Worm (Caenorhabditis elegans) whole organism, midembryonic: ENCODE data around the gene C05D2.8.
A peak's percentile ranks its signal among the peaks of the same experiment; 100 is the strongest.

Experiments used
- T22C8.4 ChIP-seq: fragments of 200-800 bp; sonication (Bioruptor generic); IDR thresholded peaks from 2 replicates; pipeline ENCODE4 v1.3.6; 2022; ENCODE audit warnings: missing genetic modification characterization, missing compliant biosample characterization
- cog-1 ChIP-seq: sonication (generic microtip); optimal IDR thresholded peaks from 2 replicates; lab custom pipeline; 2016; ENCODE audit warnings: missing genetic modification characterization, missing compliant biosample characterization
- flt-1 ChIP-seq: fragments of 200-800 bp; sonication (Bioruptor generic); IDR thresholded peaks from 2 replicates; pipeline ENCODE4 v1.3.6; 2022; ENCODE audit warnings: missing genetic modification characterization, missing compliant biosample characterization
- ref-1 ChIP-seq: fragments of 200-800 bp; sonication (Bioruptor generic); conservative IDR thresholded peaks from 2 replicates; pipeline ENCODE4 v1.3.6; 2022; ENCODE audit warnings: missing genetic modification reagents, missing genetic modification characterization, missing compliant biosample characterization
- tab-1 ChIP-seq: fragments of 200-800 bp; sonication (Bioruptor generic); IDR thresholded peaks from 2 replicates; pipeline ENCODE4 v1.3.6; 2022; ENCODE audit warnings: missing genetic modification characterization, missing compliant biosample characterization
- ztf-23 ChIP-seq: fragments of 200-800 bp; sonication (Bioruptor generic); IDR thresholded peaks from 2 replicates; pipeline ENCODE4 v1.3.6; 2022; ENCODE audit warnings: missing genetic modification reagents, missing genetic modification characterization, missing compliant biosample characterization
- ztf-29 ChIP-seq: fragments of 200-800 bp; sonication (Bioruptor generic); IDR thresholded peaks from 2 replicates; pipeline ENCODE4 v1.3.6; 2022; ENCODE audit warnings: missing genetic modification reagents, missing genetic modification characterization, missing compliant biosample characterization

- no peak for TF ChIP-seq cog-1
- TF ChIP-seq ztf-29 (GFP tag; lab: Robert Waterston, UW), result no peak
- TF ChIP-seq tab-1 (GFP tag; lab: Robert Waterston, UW), result no peak
- TF ChIP-seq ztf-23 (GFP tag; lab: Robert Waterston, UW), result no peak
- no peak for TF ChIP-seq ref-1 (GFP tag; lab: Robert Waterston, UW)
- TF ChIP-seq flt-1, result peak; percentile 69; the same call in 1 of the 2 replicates
- TF ChIP-seq T22C8.4 (GFP tag; lab: Robert Waterston, UW), result no peak
Observed at ce11 chrIII:5564799-5565198, 45.3 kb downstream of the C05D2.8 start, which contains the start of gene mlc-3.
